Fruit fly (Drosophila melanogaster) whole organism, embryonic: ENCODE measurements around the gene Setx.

Source experiments
- Aef1 ChIP-seq: fragments of 200-800 bp; sonication (Bioruptor generic); IDR thresholded peaks from 3 replicates; pipeline ENCODE4 v1.3.6; 2022; ENCODE audit warnings: missing biosample characterization, missing genetic modification characterization
- BtbVII ChIP-seq: fragments of 200-800 bp; sonication (Bioruptor generic); optimal IDR thresholded peaks from 3 replicates; lab custom pipeline; 2017; ENCODE audit warnings: missing biosample characterization, mild to moderate bottlenecking, missing genetic modification characterization
- CG10462 ChIP-seq: fragments of 200-800 bp; sonication (Bioruptor generic); optimal IDR thresholded peaks from 2 replicates; lab custom pipeline; 2016; ENCODE audit warnings: missing biosample characterization, missing genetic modification characterization
- CG10979 ChIP-seq: fragments of 200-800 bp; sonication (Bioruptor generic); optimal IDR thresholded peaks from 2 replicates; lab custom pipeline; 2018; ENCODE audit warnings: missing biosample characterization, mild to moderate bottlenecking, missing genetic modification characterization, moderate library complexity
- CG1233 ChIP-seq: fragments of 200-800 bp; sonication (Bioruptor generic); optimal IDR thresholded peaks from 4 replicates; lab custom pipeline; 2018; ENCODE audit warnings: missing biosample characterization, mild to moderate bottlenecking, missing genetic modification characterization
- CG13624 ChIP-seq: fragments of 200-800 bp; sonication (Bioruptor generic); optimal IDR thresholded peaks from 2 replicates; lab custom pipeline; 2016; ENCODE audit warnings: missing biosample characterization, missing genetic modification characterization
- CG14050 ChIP-seq: fragments of 200-800 bp; sonication (Bioruptor generic); IDR thresholded peaks from 3 replicates; pipeline ENCODE4 v1.3.6; 2022; ENCODE audit warnings: missing biosample characterization, missing genetic modification characterization
- CG15479 ChIP-seq: fragments of 200-800 bp; sonication (Bioruptor generic); optimal IDR thresholded peaks from 3 replicates; lab custom pipeline; 2019; ENCODE audit warnings: missing biosample characterization, mild to moderate bottlenecking, missing genetic modification characterization, moderate library complexity
- CG16863 ChIP-seq: fragments of 200-800 bp; sonication (Bioruptor generic); optimal IDR thresholded peaks from 3 replicates; lab custom pipeline; 2016; ENCODE audit warnings: missing biosample characterization, missing genetic modification characterization
- CG17612 ChIP-seq: fragments of 200-800 bp; sonication (Bioruptor generic); IDR thresholded peaks from 2 replicates; pipeline ENCODE4 v1.3.6; 2022; ENCODE audit warnings: missing biosample characterization, missing genetic modification characterization
- CG2678 ChIP-seq: fragments of 200-800 bp; sonication (Bioruptor generic); optimal IDR thresholded peaks from 3 replicates; lab custom pipeline; 2019; ENCODE audit warnings: missing biosample characterization, mild to moderate bottlenecking, missing genetic modification characterization, moderate library complexity
- CG30431 ChIP-seq: fragments of 200-800 bp; sonication (Bioruptor generic); optimal IDR thresholded peaks from 2 replicates; lab custom pipeline; 2017; ENCODE audit warnings: missing biosample characterization, missing genetic modification characterization
- CG31441 ChIP-seq: fragments of 200-800 bp; sonication (Bioruptor generic); IDR thresholded peaks from 2 replicates; pipeline ENCODE4 v1.3.6; 2022; ENCODE audit warnings: missing biosample characterization, missing genetic modification characterization
- CG32532 ChIP-seq: fragments of 200-800 bp; sonication (Bioruptor generic); IDR thresholded peaks from 2 replicates; pipeline ENCODE4 v1.3.6; 2022; ENCODE audit warnings: missing biosample characterization, missing genetic modification characterization
- CG3847 ChIP-seq: fragments of 200-800 bp; sonication (Bioruptor generic); IDR thresholded peaks from 2 replicates; pipeline ENCODE4 v1.3.6; 2022; ENCODE audit warnings: missing biosample characterization, missing genetic modification characterization
- CG5245 ChIP-seq: fragments of 200-800 bp; sonication (Bioruptor generic); optimal IDR thresholded peaks from 3 replicates; lab custom pipeline; 2016; ENCODE audit warnings: missing biosample characterization, missing genetic modification characterization
- CG6813 ChIP-seq: fragments of 200-800 bp; sonication (Bioruptor generic); optimal IDR thresholded peaks from 2 replicates; lab custom pipeline; 2017; ENCODE audit warnings: missing biosample characterization, missing genetic modification characterization, mild to moderate bottlenecking, moderate library complexity, missing genetic modification reagents
- CG7271 ChIP-seq: fragments of 200-800 bp; sonication (Bioruptor generic); optimal IDR thresholded peaks from 2 replicates; lab custom pipeline; 2018; ENCODE audit warnings: missing biosample characterization, mild to moderate bottlenecking, missing genetic modification characterization, moderate library complexity
- CG7556 ChIP-seq: fragments of 200-800 bp; sonication (Bioruptor generic); optimal IDR thresholded peaks from 2 replicates; lab custom pipeline; 2017; ENCODE audit warnings: missing biosample characterization, mild to moderate bottlenecking, missing genetic modification characterization
- CG9609 ChIP-seq: fragments of 200-800 bp; sonication (Bioruptor generic); optimal IDR thresholded peaks from 3 replicates; lab custom pipeline; 2016; ENCODE audit warnings: missing biosample characterization, missing genetic modification characterization
- CrebB ChIP-seq: fragments of 200-800 bp; sonication (Bioruptor generic); optimal IDR thresholded peaks from 3 replicates; lab custom pipeline; 2018; ENCODE audit warnings: missing biosample characterization, mild to moderate bottlenecking, missing genetic modification characterization
- Dbx ChIP-seq: fragments of 200-800 bp; sonication (Bioruptor generic); IDR thresholded peaks from 3 replicates; pipeline ENCODE4 v1.3.6; 2022; ENCODE audit warnings: missing biosample characterization, missing genetic modification characterization
- H15 ChIP-seq: fragments of 200-800 bp; sonication (Bioruptor generic); IDR thresholded peaks from 3 replicates; pipeline ENCODE4 v1.3.6; 2022; ENCODE audit warnings: missing biosample characterization, missing genetic modification characterization
- Hmr ChIP-seq: fragments of 200-800 bp; sonication (Bioruptor generic); optimal IDR thresholded peaks from 3 replicates; lab custom pipeline; 2017; ENCODE audit warnings: mild to moderate bottlenecking, missing biosample characterization, missing genetic modification reagents, missing genetic modification characterization
- Hr51 ChIP-seq, 2 experiments: fragments of 200-800 bp; sonication (Bioruptor generic); optimal IDR thresholded peaks; 2 replicates in 1 of 2; 3 replicates in 1 of 2; lab custom pipeline; 2016 to 2018; ENCODE audit warnings: missing biosample characterization in 2 of 2, missing genetic modification characterization in 2 of 2, mild to moderate bottlenecking in 1 of 2, moderate library complexity in 1 of 2
- Mad ChIP-seq: fragments of 200-800 bp; sonication (Bioruptor generic); optimal IDR thresholded peaks from 2 replicates; lab custom pipeline; 2016; ENCODE audit warnings: missing biosample characterization, missing genetic modification characterization
- NfI ChIP-seq: fragments of 200-800 bp; sonication (Bioruptor generic); optimal IDR thresholded peaks from 3 replicates; lab custom pipeline; 2018; ENCODE audit warnings: missing biosample characterization, mild to moderate bottlenecking, missing genetic modification characterization, moderate library complexity
- Rx ChIP-seq: fragments of 200-800 bp; sonication (Bioruptor generic); IDR thresholded peaks from 2 replicates; pipeline ENCODE4 v1.3.6; 2022; ENCODE audit warnings: missing biosample characterization, missing genetic modification characterization
- Vsx1 ChIP-seq: fragments of 200-800 bp; sonication (Bioruptor generic); optimal IDR thresholded peaks from 2 replicates; lab custom pipeline; 2017; ENCODE audit warnings: missing biosample characterization, mild to moderate bottlenecking, missing genetic modification characterization, missing genetic modification reagents
- abd-A ChIP-seq: fragments of 200-800 bp; sonication (Bioruptor generic); optimal IDR thresholded peaks from 3 replicates; lab custom pipeline; 2019; ENCODE audit warnings: missing biosample characterization, mild to moderate bottlenecking, missing genetic modification characterization, moderate library complexity
- chn ChIP-seq: fragments of 200-800 bp; sonication (Bioruptor generic); optimal IDR thresholded peaks from 2 replicates; lab custom pipeline; 2016; ENCODE audit warnings: missing biosample characterization, missing genetic modification characterization
- cwo ChIP-seq: fragments of 200-800 bp; sonication (Bioruptor generic); optimal IDR thresholded peaks from 3 replicates; lab custom pipeline; 2017; ENCODE audit warnings: missing biosample characterization, missing genetic modification characterization, mild to moderate bottlenecking, moderate library complexity, missing genetic modification reagents
- dpn ChIP-seq, 2 experiments: fragments of 200-800 bp; sonication (Bioruptor generic); optimal IDR thresholded peaks; 3 replicates each; lab custom pipeline; 2016; ENCODE audit warnings: missing biosample characterization in 2 of 2, missing genetic modification characterization in 2 of 2
- fd102C ChIP-seq: fragments of 200-800 bp; sonication (Bioruptor generic); optimal IDR thresholded peaks from 2 replicates; lab custom pipeline; 2018; ENCODE audit warnings: missing biosample characterization, mild to moderate bottlenecking, missing genetic modification characterization, moderate library complexity
- gsb-n ChIP-seq: fragments of 200-800 bp; sonication (Bioruptor generic); optimal IDR thresholded peaks from 3 replicates; lab custom pipeline; 2018; ENCODE audit warnings: missing biosample characterization, mild to moderate bottlenecking, missing genetic modification characterization
- inv ChIP-seq: fragments of 200-800 bp; sonication (Bioruptor generic); IDR thresholded peaks from 2 replicates; pipeline ENCODE4 v1.3.6; 2022; ENCODE audit warnings: missing biosample characterization, missing genetic modification characterization; ENCODE audit not compliant: partially characterized antibody
- knrl ChIP-seq: fragments of 200-800 bp; sonication (Bioruptor generic); IDR thresholded peaks from 3 replicates; pipeline ENCODE4 v1.3.6; 2022; ENCODE audit warnings: missing biosample characterization, missing genetic modification characterization; ENCODE audit not compliant: partially characterized antibody
- lola ChIP-seq, 3 experiments: fragments of >200 bp in 2 of 3; fragments of 200-800 bp in 1 of 3; sonication (Bioruptor generic) in 1 of 3; optimal IDR thresholded peaks; 2 replicates each; lab custom pipeline; 2017 to 2019; ENCODE audit warnings: missing biosample characterization in 3 of 3, missing genetic modification characterization in 3 of 3, mild to moderate bottlenecking in 1 of 3, moderate library complexity in 1 of 3
- maf-S ChIP-seq: fragments of 200-800 bp; sonication (Bioruptor generic); optimal IDR thresholded peaks from 2 replicates; lab custom pipeline; 2016; ENCODE audit warnings: missing biosample characterization, missing genetic modification characterization
- ranshi ChIP-seq: fragments of 200-800 bp; sonication (Bioruptor generic); IDR thresholded peaks from 2 replicates; pipeline ENCODE4 v1.3.6; 2022; ENCODE audit warnings: missing biosample characterization, missing genetic modification characterization
- run ChIP-seq: fragments of 200-800 bp; sonication (Bioruptor generic); optimal IDR thresholded peaks from 3 replicates; lab custom pipeline; 2018; ENCODE audit warnings: missing biosample characterization, mild to moderate bottlenecking, missing genetic modification characterization
- sc ChIP-seq, 3 experiments: fragments of >200 bp in 2 of 3; fragments of 200-800 bp in 1 of 3; sonication (Bioruptor generic) in 1 of 3; optimal IDR thresholded peaks; 2 replicates in 2 of 3; 3 replicates in 1 of 3; lab custom pipeline; 2017; ENCODE audit warnings: mild to moderate bottlenecking in 1 of 3, missing biosample characterization in 1 of 3, missing genetic modification characterization in 1 of 3, missing genetic modification reagents in 1 of 3
- slbo ChIP-seq: fragments of 200-800 bp; sonication (Bioruptor generic); IDR thresholded peaks from 2 replicates; pipeline ENCODE4 v1.3.6; 2022; ENCODE audit warnings: missing biosample characterization, missing genetic modification characterization
- so ChIP-seq: fragments of 200-800 bp; sonication (Bioruptor generic); IDR thresholded peaks from 3 replicates; pipeline ENCODE4 v1.3.6; 2022; ENCODE audit warnings: missing biosample characterization, missing genetic modification characterization
- sr ChIP-seq: fragments of 200-800 bp; sonication (Bioruptor generic); IDR thresholded peaks from 3 replicates; pipeline ENCODE4 v1.3.6; 2022; ENCODE audit warnings: missing biosample characterization, missing genetic modification characterization
- sug ChIP-seq: fragments of 200-800 bp; optimal IDR thresholded peaks from 2 replicates; lab custom pipeline; 2019; ENCODE audit warnings: missing biosample characterization, mild to moderate bottlenecking, missing genetic modification characterization, moderate library complexity
- unc-4 ChIP-seq: fragments of 200-800 bp; sonication (Bioruptor generic); IDR thresholded peaks from 2 replicates; pipeline ENCODE4 v1.3.6; 2022; ENCODE audit warnings: missing biosample characterization, missing genetic modification characterization; ENCODE audit not compliant: partially characterized antibody
- usp ChIP-seq: fragments of >200 bp; optimal IDR thresholded peaks from 2 replicates; lab custom pipeline; 2017; ENCODE audit warnings: missing biosample characterization, missing genetic modification characterization
- vvl ChIP-seq: fragments of 200-800 bp; sonication (Bioruptor generic); IDR thresholded peaks from 2 replicates; pipeline ENCODE4 v1.3.6; 2022; ENCODE audit warnings: missing biosample characterization, missing genetic modification characterization

The Setx gene

dm6 chr3L:8137448-8137906 lies at the start of gene Setx, which contains the start of gene mus301 (continued):
- TF ChIP-seq ranshi = peak; percentile 68; the same call in 1 of the 2 replicates
- TF ChIP-seq CG30431 (GFP tag; lab: Kevin White, UChicago) = peak; percentile 29
- no peak for TF ChIP-seq CG6813 (GFP tag; lab: Kevin White, UChicago)
- peak; percentile 69 for TF ChIP-seq CG10979 (tag; lab: Kevin White, UChicago)
- TF ChIP-seq usp (GFP tag; lab: Kevin White, UChicago) = no peak
- no peak; the same call in 1 of the 2 replicates for TF ChIP-seq inv (GFP tag; lab: Robert Waterston, UW)
- TF ChIP-seq slbo (GFP tag; lab: Robert Waterston, UW) = peak; percentile 90
- TF ChIP-seq gsb-n (tag; lab: Kevin White, UChicago) = no peak
- TF ChIP-seq H15 = peak; percentile 65; the same call in 1 of the 3 replicates
- peak; percentile 88 for TF ChIP-seq Dbx (GFP tag; lab: Robert Waterston, UW)
- peak; percentile 17; the same call in 1 of the 2 replicates for TF ChIP-seq unc-4 (GFP tag; lab: Robert Waterston, UW)
- peak; percentile 91 for TF ChIP-seq CG13624
- TF ChIP-seq maf-S (GFP tag; lab: Kevin White, UChicago) = peak; percentile 79
- no peak for TF ChIP-seq BtbVII (GFP tag; lab: Kevin White, UChicago)
- no peak for TF ChIP-seq fd102C (GFP tag; lab: Kevin White, UChicago)
- peak; percentile 46 for TF ChIP-seq cwo (GFP tag; lab: Kevin White, UChicago)
- peak; percentile 80 for TF ChIP-seq NfI (GFP tag; lab: Kevin White, UChicago)
- TF ChIP-seq CrebB (tag; lab: Kevin White, UChicago) = peak; percentile 10
- peak; percentile 81 for TF ChIP-seq vvl (GFP tag; lab: Robert Waterston, UW)
- peak; percentile 93 for TF ChIP-seq CG3847
- peak; percentile 50; the same call in 2 of the 3 replicates for TF ChIP-seq knrl (GFP tag; lab: Robert Waterston, UW)
- peak; percentile 92 for TF ChIP-seq Hmr
- peak; percentile 67 for TF ChIP-seq CG5245
- peak; percentile 82 for TF ChIP-seq sug (tag; lab: Kevin White, UChicago)
- no peak for TF ChIP-seq sr
- TF ChIP-seq CG17612 (GFP tag; lab: Robert Waterston, UW) = no peak
- TF ChIP-seq so (GFP tag; lab: Robert Waterston, UW) = no peak; the same call in 2 of the 3 replicates
- peak in 1 of 2 experiments; percentile 87 for TF ChIP-seq Hr51 (GFP tag; optimal IDR thresholded peaks at IDR 0.05; lab: Kevin White, UChicago)
- TF ChIP-seq CG1233 = peak; percentile 49
- TF ChIP-seq chn = peak; percentile 90
- peak; percentile 12; the same call in 1 of the 2 replicates for TF ChIP-seq Rx (GFP tag; lab: Robert Waterston, UW)
- peak; percentile 2 for TF ChIP-seq CG7271
- peak; percentile 68 for TF ChIP-seq CG32532 (GFP tag; lab: Robert Waterston, UW)
- TF ChIP-seq dpn (GFP tag; optimal IDR thresholded peaks at IDR 0.05; lab: Kevin White, UChicago) = peak; percentile 83 to 90
- peak; percentile 75 for TF ChIP-seq CG9609
- TF ChIP-seq Aef1 (GFP tag; lab: Robert Waterston, UW) = peak; percentile 75
- TF ChIP-seq CG10462 (GFP tag; lab: Kevin White, UChicago) = peak; percentile 69
- peak; percentile 81 for TF ChIP-seq Mad (GFP tag; lab: Kevin White, UChicago)
- TF ChIP-seq run (tag; lab: Kevin White, UChicago) = no peak
- TF ChIP-seq CG14050 (GFP tag; lab: Robert Waterston, UW) = 0 out of 3 replicates have a peak, but pooled peaks have one; percentile 10
- TF ChIP-seq CG31441 (GFP tag; lab: Robert Waterston, UW) = no peak
- no peak for TF ChIP-seq abd-A
- TF ChIP-seq sc (optimal IDR thresholded peaks at IDR 0.05; lab: Kevin White, UChicago) = no peak
- TF ChIP-seq sc (GFP tag; optimal IDR thresholded peaks at IDR 0.05; lab: Kevin White, UChicago) = peak; percentile 34
- TF ChIP-seq CG7556 (GFP tag; lab: Kevin White, UChicago) = peak; percentile 75
- peak in 1 of 3 experiments; percentile 74 for TF ChIP-seq lola (GFP tag; optimal IDR thresholded peaks at IDR 0.05; lab: Kevin White, UChicago)
- TF ChIP-seq Vsx1 (GFP tag; lab: Kevin White, UChicago) = no peak
- peak; percentile 68 for TF ChIP-seq CG16863
- peak; percentile 20 for TF ChIP-seq CG15479
- TF ChIP-seq CG2678 (tag; lab: Kevin White, UChicago) = no peak
